Worm (Caenorhabditis elegans): Measurements from ENCODE around the gene upp-1.

ce11 chrIII:7661162-7661561, 18.3 kb upstream of the upp-1 start:
- TF ChIP-seq ces-1 (GFP tag; optimal IDR thresholded peaks at IDR 0.05): no peak
- no peak for TF ChIP-seq ztf-11 (tag; optimal IDR thresholded peaks at IDR 0.05)
- TF ChIP-seq nhr-237 (tag; optimal IDR thresholded peaks at IDR 0.05): no peak
- TF ChIP-seq lin-13 (tag; optimal IDR thresholded peaks at IDR 0.05): no peak
- no peak for TF ChIP-seq M03D4.4 (tag; optimal IDR thresholded peaks at IDR 0.05)
- no peak for TF ChIP-seq unc-62 (GFP tag; optimal IDR thresholded peaks at IDR 0.05)
- TF ChIP-seq unc-39 (tag; optimal IDR thresholded peaks at IDR 0.05): no peak
- no peak for TF ChIP-seq blmp-1 (tag; optimal IDR thresholded peaks at IDR 0.05)
